Worm (Caenorhabditis elegans) whole organism, early embryonic: Measurements from ENCODE around the gene B0507.7.

ENCODE experiments used
- B0310.2 ChIP-seq: sonication (generic microtip); optimal IDR thresholded peaks from 2 replicates; lab custom pipeline; 2016; ENCODE audit warnings: mild to moderate bottlenecking, missing genetic modification characterization, missing compliant biosample characterization
- F13C5.2 ChIP-seq: sonication (generic microtip); optimal IDR thresholded peaks from 2 replicates; lab custom pipeline; 2017; ENCODE audit warnings: mild to moderate bottlenecking, missing genetic modification characterization, inconsistent platforms, missing compliant biosample characterization
- ama-1 ChIP-seq: fragments of 150-350 bp; optimal IDR thresholded peaks from 2 replicates; lab custom pipeline; 2014
- ceh-13 ChIP-seq: fragments of 200-800 bp; sonication (Bioruptor generic); optimal IDR thresholded peaks from 2 replicates; lab custom pipeline; 2018; ENCODE audit warnings: mild to moderate bottlenecking, missing genetic modification characterization, missing compliant biosample characterization
- ceh-36 ChIP-seq: sonication (generic microtip); optimal IDR thresholded peaks from 2 replicates; lab custom pipeline; 2016; ENCODE audit warnings: missing genetic modification characterization, inconsistent platforms, missing compliant biosample characterization
- flt-1 ChIP-seq: fragments of 200-800 bp; sonication (Bioruptor generic); IDR thresholded peaks from 2 replicates; pipeline ENCODE4 v1.3.6; 2022; ENCODE audit warnings: missing genetic modification characterization, missing compliant biosample characterization
- hmbx-1 ChIP-seq: sonication (generic microtip); optimal IDR thresholded peaks from 2 replicates; lab custom pipeline; 2016; ENCODE audit warnings: mild to moderate bottlenecking, missing genetic modification characterization, missing compliant biosample characterization
- hmg-4 ChIP-seq: fragments of 200-800 bp; sonication (Bioruptor generic); optimal IDR thresholded peaks from 2 replicates; lab custom pipeline; 2018; ENCODE audit warnings: mild to moderate bottlenecking, missing genetic modification characterization, missing compliant biosample characterization
- scrt-1 ChIP-seq: fragments of 200-800 bp; sonication (Bioruptor generic); IDR thresholded peaks from 2 replicates; pipeline ENCODE4 v1.3.6; 2022; ENCODE audit warnings: missing genetic modification characterization, missing compliant biosample characterization
- sea-1 ChIP-seq: fragments of 200-800 bp; sonication (Bioruptor generic); conservative IDR thresholded peaks from 2 replicates; pipeline ENCODE4 v1.3.6; 2022; ENCODE audit warnings: missing genetic modification characterization, missing compliant biosample characterization
- tbx-37 ChIP-seq: fragments of 200-800 bp; sonication (Bioruptor generic); conservative IDR thresholded peaks from 2 replicates; pipeline ENCODE4 v1.3.6; 2022; ENCODE audit warnings: missing genetic modification reagents, missing genetic modification characterization, missing compliant biosample characterization

ce11 chrV:8771599-8771998, 13.1 kb upstream of the B0507.7 start, which contains the start of gene srx-115:
- TF ChIP-seq tbx-37 (GFP tag; lab: Robert Waterston, UW): no peak
- TF ChIP-seq ceh-13: no peak
- no peak for TF ChIP-seq ama-1 (lab: Kevin White, UChicago)
- no peak for TF ChIP-seq F13C5.2
- TF ChIP-seq hmbx-1: no peak
- no peak for TF ChIP-seq B0310.2 (tag; lab: Kevin White, UChicago)
- no peak for TF ChIP-seq ceh-36 (tag; lab: Kevin White, UChicago)
- TF ChIP-seq sea-1 (GFP tag; lab: Robert Waterston, UW): no peak
- TF ChIP-seq scrt-1 (GFP tag; lab: Robert Waterston, UW): no peak
- no peak for TF ChIP-seq hmg-4 (GFP tag; lab: Kevin White, UChicago)
- no peak for TF ChIP-seq flt-1
